Fruit fly (Drosophila melanogaster) whole organism: ENCODE results near the gene heca.
A peak's percentile ranks its signal among the peaks of the same experiment; 100 is the strongest.

Experiments
- EcR ChIP-seq, 2 experiments: fragments of >200 bp; optimal IDR thresholded peaks; 2 replicates each; lab custom pipeline; 2017; ENCODE audit warnings: missing biosample characterization in 2 of 2, missing genetic modification characterization in 2 of 2, missing genetic modification reagents in 2 of 2
- usp ChIP-seq: fragments of >200 bp; optimal IDR thresholded peaks from 2 replicates; lab custom pipeline; 2017; ENCODE audit warnings: missing biosample characterization, missing genetic modification characterization, mixed read lengths

- TF ChIP-seq EcR (GFP tag; optimal IDR thresholded peaks at IDR 0.05; lab: Kevin White, UChicago) (peak in 1 of 2 experiments; percentile 65), usp (GFP tag; lab: Kevin White, UChicago) (no peak)
Observed at dm6 chr3R:30293478-30294122, 15.9 kb downstream of the heca start.
